Worm (Caenorhabditis elegans) whole organism, early embryonic: ENCODE measurements around the gene col-174.

Source experiments
- B0310.2 ChIP-seq: sonication (generic microtip); optimal IDR thresholded peaks from 2 replicates; lab custom pipeline; 2016; ENCODE audit warnings: mild to moderate bottlenecking, missing genetic modification characterization, missing compliant biosample characterization
- F13C5.2 ChIP-seq: sonication (generic microtip); optimal IDR thresholded peaks from 2 replicates; lab custom pipeline; 2017; ENCODE audit warnings: mild to moderate bottlenecking, missing genetic modification characterization, inconsistent platforms, missing compliant biosample characterization
- aly-1 ChIP-seq: sonication (generic microtip); optimal IDR thresholded peaks from 2 replicates; lab custom pipeline; 2016; ENCODE audit warnings: missing genetic modification characterization, missing compliant biosample characterization
- ama-1 ChIP-seq: fragments of 150-350 bp; optimal IDR thresholded peaks from 2 replicates; lab custom pipeline; 2014
- ceh-13 ChIP-seq: fragments of 200-800 bp; sonication (Bioruptor generic); optimal IDR thresholded peaks from 2 replicates; lab custom pipeline; 2018; ENCODE audit warnings: mild to moderate bottlenecking, missing genetic modification characterization, missing compliant biosample characterization
- ceh-36 ChIP-seq: sonication (generic microtip); optimal IDR thresholded peaks from 2 replicates; lab custom pipeline; 2016; ENCODE audit warnings: missing genetic modification characterization, inconsistent platforms, missing compliant biosample characterization
- ets-7 ChIP-seq: sonication (generic microtip); optimal IDR thresholded peaks from 2 replicates; lab custom pipeline; 2016; ENCODE audit warnings: missing genotype, missing genetic modification characterization, missing compliant biosample characterization
- flt-1 ChIP-seq: fragments of 200-800 bp; sonication (Bioruptor generic); IDR thresholded peaks from 2 replicates; pipeline ENCODE4 v1.3.6; 2022; ENCODE audit warnings: missing genetic modification characterization, missing compliant biosample characterization
- hmbx-1 ChIP-seq: sonication (generic microtip); optimal IDR thresholded peaks from 2 replicates; lab custom pipeline; 2016; ENCODE audit warnings: mild to moderate bottlenecking, missing genetic modification characterization, missing compliant biosample characterization
- hmg-4 ChIP-seq: fragments of 200-800 bp; sonication (Bioruptor generic); optimal IDR thresholded peaks from 2 replicates; lab custom pipeline; 2018; ENCODE audit warnings: mild to moderate bottlenecking, missing genetic modification characterization, missing compliant biosample characterization
- hnd-1 ChIP-seq: sonication (generic microtip); optimal IDR thresholded peaks from 2 replicates; lab custom pipeline; 2016; ENCODE audit warnings: missing genetic modification characterization, missing compliant biosample characterization
- pes-1 ChIP-seq: fragments of 200-800 bp; sonication (Bioruptor generic); IDR thresholded peaks from 2 replicates; pipeline ENCODE4 v1.3.6; 2022; ENCODE audit warnings: missing genetic modification reagents, missing genetic modification characterization, missing compliant biosample characterization
- scrt-1 ChIP-seq: fragments of 200-800 bp; sonication (Bioruptor generic); IDR thresholded peaks from 2 replicates; pipeline ENCODE4 v1.3.6; 2022; ENCODE audit warnings: missing genetic modification characterization, missing compliant biosample characterization
- sea-1 ChIP-seq: fragments of 200-800 bp; sonication (Bioruptor generic); conservative IDR thresholded peaks from 2 replicates; pipeline ENCODE4 v1.3.6; 2022; ENCODE audit warnings: missing genetic modification characterization, missing compliant biosample characterization
- tbx-11 ChIP-seq: fragments of 200-800 bp; sonication (Bioruptor generic); IDR thresholded peaks from 2 replicates; pipeline ENCODE4 v1.3.6; 2022; ENCODE audit warnings: missing genetic modification characterization, missing compliant biosample characterization
- tbx-37 ChIP-seq: fragments of 200-800 bp; sonication (Bioruptor generic); conservative IDR thresholded peaks from 2 replicates; pipeline ENCODE4 v1.3.6; 2022; ENCODE audit warnings: missing genetic modification reagents, missing genetic modification characterization, missing compliant biosample characterization
- tra-4 ChIP-seq: sonication (generic microtip); optimal IDR thresholded peaks from 2 replicates; lab custom pipeline; 2017; ENCODE audit warnings: missing genetic modification characterization, missing compliant biosample characterization

The col-174 gene

DNA sequence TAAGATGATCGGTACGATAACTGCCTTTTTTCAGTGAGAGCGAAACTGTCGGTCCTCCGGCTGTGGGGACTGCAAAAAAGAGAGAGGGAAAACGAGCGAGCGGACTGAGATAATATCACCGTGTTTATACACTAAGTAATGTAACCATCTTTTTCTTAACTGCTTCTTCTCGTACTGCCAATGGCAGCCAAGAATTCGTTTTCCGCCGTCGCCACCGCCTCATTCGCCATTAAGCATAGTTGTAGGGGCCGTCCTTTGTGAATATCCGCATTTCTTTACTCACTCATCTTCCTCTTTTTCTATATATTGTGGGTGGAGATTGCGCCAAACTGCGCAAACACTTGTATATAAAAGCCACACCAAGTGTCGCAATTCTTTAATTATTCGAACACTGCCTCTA is at the start of gene col-174:
Gene col-174, plus strand, starts transcription at position 301 of the 400 bp plus-strand sequence.
- TF ChIP-seq tbx-11 (GFP tag; lab: Robert Waterston, UW) = no peak
- no peak for TF ChIP-seq hmbx-1 (tag; lab: Kevin White, UChicago)
- TF ChIP-seq flt-1 (GFP tag; lab: Robert Waterston, UW) = no peak
- no peak for TF ChIP-seq hmg-4
- TF ChIP-seq ceh-36 (tag; lab: Kevin White, UChicago) = no peak
- TF ChIP-seq scrt-1 (GFP tag; lab: Robert Waterston, UW) = no peak

- TF ChIP-seq aly-1 = no peak
- peak; percentile 26; the same call in 1 of the 2 replicates for TF ChIP-seq flt-1 (GFP tag; lab: Robert Waterston, UW)
- TF ChIP-seq F13C5.2 = peak; percentile 85
- no peak for TF ChIP-seq tbx-37 (GFP tag; lab: Robert Waterston, UW)
- peak; percentile 64 for TF ChIP-seq ceh-36 (tag; lab: Kevin White, UChicago)
- TF ChIP-seq sea-1 (GFP tag; lab: Robert Waterston, UW) = peak; percentile 71
- TF ChIP-seq hmg-4 = peak; percentile 83
These were observed 45.6 kb upstream of the col-174 start, which contains the start of gene uggt-1 for ce11 chrX:7500970-7501369. TSS of gene uggt-1 (minus strand) at chrX:7500982.

DNA sequence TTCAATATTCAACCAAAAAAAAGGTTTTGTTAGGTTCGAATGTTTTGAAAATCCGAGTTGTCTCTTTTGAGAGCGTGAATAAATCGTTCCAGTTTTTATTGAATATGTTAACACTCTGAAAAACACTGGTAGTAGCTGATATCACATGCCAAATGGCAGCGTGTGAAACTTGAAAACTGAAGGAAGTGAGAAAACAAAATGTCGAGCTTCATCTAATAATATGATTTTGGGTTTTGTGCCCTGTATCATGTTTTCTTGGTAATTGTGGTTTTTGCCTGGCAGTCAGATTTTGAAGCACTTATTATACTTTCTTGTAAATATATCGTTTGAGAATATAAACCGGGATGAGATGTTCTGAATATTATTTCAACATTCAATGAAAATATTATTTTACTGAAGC is 43.8 kb upstream of the col-174 start, which contains the start of gene F48E3.6:
Gene F48E3.6, minus strand, starts transcription at position 101 of the 400 bp plus-strand sequence.
- no peak for TF ChIP-seq tra-4 (tag; lab: Kevin White, UChicago)
- TF ChIP-seq ceh-36 (tag; lab: Kevin White, UChicago) = no peak
- TF ChIP-seq hmg-4 = no peak
- TF ChIP-seq flt-1 (GFP tag; lab: Robert Waterston, UW) = no peak
- no peak for TF ChIP-seq scrt-1 (GFP tag; lab: Robert Waterston, UW)
- no peak for TF ChIP-seq pes-1 (GFP tag; lab: Robert Waterston, UW)
- TF ChIP-seq ama-1 (lab: Kevin White, UChicago) = no peak
- TF ChIP-seq tbx-37 (GFP tag; lab: Robert Waterston, UW) = no peak

- TF ChIP-seq flt-1 (GFP tag; lab: Robert Waterston, UW) = no peak
- no peak for TF ChIP-seq ama-1 (lab: Kevin White, UChicago)
- TF ChIP-seq ets-7 (tag; lab: Kevin White, UChicago) = no peak
- no peak for TF ChIP-seq scrt-1 (GFP tag; lab: Robert Waterston, UW)
- TF ChIP-seq ceh-13 = no peak
These were observed 40.1 kb upstream of the col-174 start, which contains the start of gene lgc-11 for ce11 chrX:7506533-7506932. TSS of gene lgc-11 (minus strand) at chrX:7506633.

ce11 chrX:7507141-7507540 is 39.5 kb upstream of the col-174 start:
- TF ChIP-seq flt-1 (GFP tag; lab: Robert Waterston, UW) (0 out of 2 replicates have a peak, but pooled peaks have one; percentile 39), ceh-13 (no peak)

ce11 chrX:7512714-7513113 is 33.9 kb upstream of the col-174 start:
- TF ChIP-seq pes-1 (GFP tag; lab: Robert Waterston, UW) (no peak), aly-1 (no peak), ceh-13 (no peak), scrt-1 (GFP tag; lab: Robert Waterston, UW) (no peak)

- no peak for TF ChIP-seq pes-1 (GFP tag; lab: Robert Waterston, UW)
- no peak for TF ChIP-seq ets-7 (tag; lab: Kevin White, UChicago)
- TF ChIP-seq aly-1 = no peak
- no peak for TF ChIP-seq hmbx-1 (tag; lab: Kevin White, UChicago)
- no peak for TF ChIP-seq ceh-36 (tag; lab: Kevin White, UChicago)
- TF ChIP-seq F13C5.2 = no peak
- no peak for TF ChIP-seq sea-1 (GFP tag; lab: Robert Waterston, UW)
- no peak for TF ChIP-seq flt-1 (GFP tag; lab: Robert Waterston, UW)
- TF ChIP-seq tbx-37 (GFP tag; lab: Robert Waterston, UW) = no peak
- no peak for TF ChIP-seq tra-4 (tag; lab: Kevin White, UChicago)
- TF ChIP-seq ama-1 (lab: Kevin White, UChicago) = no peak
These were observed 27.0 kb upstream of the col-174 start, which contains the start of gene chts-1 for ce11 chrX:7519569-7519968. TSS of gene chts-1 (minus strand) at chrX:7519669.

- no peak for TF ChIP-seq hmbx-1 (tag; lab: Kevin White, UChicago)
- TF ChIP-seq scrt-1 (GFP tag; lab: Robert Waterston, UW) = 0 out of 2 replicates have a peak, but pooled peaks have one; percentile 40
- no peak for TF ChIP-seq tbx-11 (GFP tag; lab: Robert Waterston, UW)
These were observed 24.0 kb upstream of the col-174 start for ce11 chrX:7522595-7522994.

- TF ChIP-seq hnd-1 (no peak), flt-1 (GFP tag; lab: Robert Waterston, UW) (no peak)
These were observed 22.8 kb upstream of the col-174 start for ce11 chrX:7523799-7524198.

ce11 chrX:7525271-7525670 is 21.3 kb upstream of the col-174 start, which contains the start of gene F46C8.3:
TSS of gene F46C8.3 (plus strand) at chrX:7525571.
- TF ChIP-seq tbx-37 (GFP tag; lab: Robert Waterston, UW) = no peak
- TF ChIP-seq B0310.2 (tag; lab: Kevin White, UChicago) = no peak
- TF ChIP-seq hmg-4 = no peak
- no peak for TF ChIP-seq hmbx-1 (tag; lab: Kevin White, UChicago)
- TF ChIP-seq sea-1 (GFP tag; lab: Robert Waterston, UW) = no peak
- no peak for TF ChIP-seq scrt-1 (GFP tag; lab: Robert Waterston, UW)
- no peak for TF ChIP-seq ceh-13
- TF ChIP-seq tra-4 (tag; lab: Kevin White, UChicago) = no peak
- no peak for TF ChIP-seq F13C5.2
- TF ChIP-seq flt-1 (GFP tag; lab: Robert Waterston, UW) = no peak
- TF ChIP-seq ceh-36 (tag; lab: Kevin White, UChicago) = no peak
- TF ChIP-seq hnd-1 = no peak
- TF ChIP-seq pes-1 (GFP tag; lab: Robert Waterston, UW) = no peak
